Fruit fly (Drosophila melanogaster) whole organism, embryonic: ENCODE measurements around the gene CG31381.
A peak's percentile ranks its signal among the peaks of the same experiment; 100 is the strongest.

ENCODE experiments used
- Aef1 ChIP-seq: fragments of 200-800 bp; sonication (Bioruptor generic); IDR thresholded peaks from 3 replicates; pipeline ENCODE4 v1.3.6; 2022; ENCODE audit warnings: missing biosample characterization, missing genetic modification characterization
- CG11085 ChIP-seq: fragments of 200-800 bp; sonication (Bioruptor generic); IDR thresholded peaks from 2 replicates; pipeline ENCODE4 v1.3.6; 2022; ENCODE audit warnings: missing biosample characterization, missing genetic modification characterization
- CG12071 ChIP-seq: fragments of 200-800 bp; sonication (Bioruptor generic); optimal IDR thresholded peaks from 3 replicates; lab custom pipeline; 2018; ENCODE audit warnings: missing biosample characterization, mild to moderate bottlenecking, missing genetic modification characterization
- CG1233 ChIP-seq: fragments of 200-800 bp; sonication (Bioruptor generic); optimal IDR thresholded peaks from 4 replicates; lab custom pipeline; 2018; ENCODE audit warnings: missing biosample characterization, mild to moderate bottlenecking, missing genetic modification characterization
- CG12391 ChIP-seq: fragments of 200-800 bp; sonication (Bioruptor generic); optimal IDR thresholded peaks from 3 replicates; lab custom pipeline; 2018; ENCODE audit warnings: missing biosample characterization, mild to moderate bottlenecking, missing genetic modification characterization, moderate library complexity
- CG13123 ChIP-seq: fragments of 200-800 bp; sonication (Bioruptor generic); optimal IDR thresholded peaks from 2 replicates; lab custom pipeline; 2016; ENCODE audit warnings: missing biosample characterization, missing genetic modification characterization
- CG14965 ChIP-seq: fragments of 200-800 bp; sonication (Bioruptor generic); optimal IDR thresholded peaks from 2 replicates; lab custom pipeline; 2016; ENCODE audit warnings: missing biosample characterization, missing genetic modification characterization, borderline replicate concordance
- CG1529 ChIP-seq: fragments of 200-800 bp; sonication (Bioruptor generic); optimal IDR thresholded peaks from 3 replicates; lab custom pipeline; 2018; ENCODE audit warnings: missing biosample characterization, missing genetic modification characterization
- CG16815 ChIP-seq: fragments of 200-800 bp; sonication (Bioruptor generic); optimal IDR thresholded peaks from 3 replicates; lab custom pipeline; 2017; ENCODE audit warnings: missing biosample characterization, mild to moderate bottlenecking, missing genetic modification characterization
- CG17385 ChIP-seq: fragments of 200-800 bp; sonication (Bioruptor generic); optimal IDR thresholded peaks from 3 replicates; lab custom pipeline; 2018; ENCODE audit warnings: missing biosample characterization, mild to moderate bottlenecking, missing genetic modification characterization
- CG1832 ChIP-seq: fragments of 200-800 bp; sonication (Bioruptor generic); optimal IDR thresholded peaks from 2 replicates; lab custom pipeline; 2017; ENCODE audit warnings: missing biosample characterization, mild to moderate bottlenecking, missing genetic modification characterization, inconsistent platforms
- CG18764 ChIP-seq: fragments of 200-800 bp; sonication (Bioruptor generic); optimal IDR thresholded peaks from 3 replicates; lab custom pipeline; 2016; ENCODE audit warnings: missing biosample characterization, missing genetic modification characterization
- CG2875 ChIP-seq: fragments of 200-800 bp; sonication (Bioruptor generic); optimal IDR thresholded peaks from 2 replicates; lab custom pipeline; 2017; ENCODE audit warnings: missing biosample characterization, mild to moderate bottlenecking, missing genetic modification characterization, missing genetic modification reagents
- CG31365 ChIP-seq: fragments of 200-800 bp; sonication (Bioruptor generic); optimal IDR thresholded peaks from 2 replicates; lab custom pipeline; 2018; ENCODE audit warnings: missing biosample characterization, mild to moderate bottlenecking, missing genetic modification characterization
- CG34422 ChIP-seq: fragments of 200-800 bp; sonication (Bioruptor generic); IDR thresholded peaks from 3 replicates; pipeline ENCODE4 v1.3.6; 2022; ENCODE audit warnings: missing biosample characterization, missing genetic modification characterization
- CG4707 ChIP-seq: fragments of 200-800 bp; sonication (Bioruptor generic); optimal IDR thresholded peaks from 2 replicates; lab custom pipeline; 2018; ENCODE audit warnings: missing biosample characterization, mild to moderate bottlenecking, missing genetic modification characterization, moderate library complexity
- CG6654 ChIP-seq: fragments of 200-800 bp; sonication (Bioruptor generic); optimal IDR thresholded peaks from 2 replicates; lab custom pipeline; 2017; ENCODE audit warnings: missing biosample characterization, mild to moderate bottlenecking, missing genetic modification characterization
- CG7271 ChIP-seq: fragments of 200-800 bp; sonication (Bioruptor generic); optimal IDR thresholded peaks from 2 replicates; lab custom pipeline; 2018; ENCODE audit warnings: missing biosample characterization, mild to moderate bottlenecking, missing genetic modification characterization, moderate library complexity
- CG7928 ChIP-seq: fragments of 200-800 bp; sonication (Bioruptor generic); optimal IDR thresholded peaks from 2 replicates; lab custom pipeline; 2017; ENCODE audit warnings: missing biosample characterization, mild to moderate bottlenecking, missing genetic modification characterization
- CG7963 ChIP-seq: fragments of 200-800 bp; sonication (Bioruptor generic); IDR thresholded peaks from 3 replicates; pipeline ENCODE4 v1.3.6; 2022; ENCODE audit warnings: missing biosample characterization, missing genetic modification characterization; ENCODE audit not compliant: partially characterized antibody
- CG7987 ChIP-seq: fragments of 200-800 bp; sonication (Bioruptor generic); optimal IDR thresholded peaks from 2 replicates; lab custom pipeline; 2018; ENCODE audit warnings: missing biosample characterization, mild to moderate bottlenecking, missing genetic modification characterization, moderate library complexity
- CG8388 ChIP-seq: fragments of 200-800 bp; sonication (Bioruptor generic); optimal IDR thresholded peaks from 2 replicates; lab custom pipeline; 2019; ENCODE audit warnings: missing biosample characterization, mild to moderate bottlenecking, missing genetic modification characterization, moderate library complexity
- Dfd ChIP-seq, 2 experiments: fragments of >200 bp; optimal IDR thresholded peaks; 2 replicates each; lab custom pipeline; 2017; ENCODE audit warnings: missing biosample characterization in 2 of 2, missing genetic modification characterization in 2 of 2
- Dip3 ChIP-seq: fragments of 200-800 bp; sonication (Bioruptor generic); optimal IDR thresholded peaks from 3 replicates; lab custom pipeline; 2016; ENCODE audit warnings: missing biosample characterization, missing genetic modification characterization
- Ets97D ChIP-seq: fragments of 200-800 bp; sonication (Bioruptor generic); optimal IDR thresholded peaks from 3 replicates; lab custom pipeline; 2016; ENCODE audit warnings: missing biosample characterization, missing genetic modification characterization
- HHEX ChIP-seq: fragments of 200-800 bp; sonication (Bioruptor generic); optimal IDR thresholded peaks from 3 replicates; lab custom pipeline; 2017; ENCODE audit warnings: missing biosample characterization, mild to moderate bottlenecking, missing genetic modification characterization, missing genetic modification reagents
- HLH4C ChIP-seq: fragments of 200-800 bp; sonication (Bioruptor generic); IDR thresholded peaks from 3 replicates; pipeline ENCODE4 v1.3.6; 2022; ENCODE audit warnings: missing biosample characterization, missing genetic modification characterization; ENCODE audit not compliant: partially characterized antibody
- Nf-YA ChIP-seq: fragments of 200-800 bp; sonication (Bioruptor generic); IDR thresholded peaks from 2 replicates; pipeline ENCODE4 v1.3.6; 2022; ENCODE audit warnings: missing biosample characterization, missing genetic modification characterization
- Scr ChIP-seq: fragments of 200-800 bp; sonication (Bioruptor generic); IDR thresholded peaks from 2 replicates; pipeline ENCODE4 v1.3.6; 2022; ENCODE audit warnings: missing biosample characterization, missing genetic modification characterization; ENCODE audit not compliant: partially characterized antibody
- Usf ChIP-seq: fragments of 200-800 bp; sonication (Bioruptor generic); optimal IDR thresholded peaks from 2 replicates; lab custom pipeline; 2017; ENCODE audit warnings: missing genotype, missing biosample characterization, missing genetic modification characterization
- Xbp1 ChIP-seq: fragments of 200-800 bp; sonication (Bioruptor generic); optimal IDR thresholded peaks from 3 replicates; lab custom pipeline; 2016; ENCODE audit warnings: missing biosample characterization, mild to moderate bottlenecking, missing genetic modification characterization
- ab ChIP-seq: fragments of 200-800 bp; sonication (Bioruptor generic); optimal IDR thresholded peaks from 2 replicates; lab custom pipeline; 2016; ENCODE audit warnings: missing biosample characterization, missing genetic modification characterization
- corto ChIP-seq: fragments of 200-800 bp; sonication (Bioruptor generic); optimal IDR thresholded peaks from 2 replicates; lab custom pipeline; 2016; ENCODE audit warnings: missing biosample characterization, mild to moderate bottlenecking, missing genetic modification characterization, moderate library complexity
- crol ChIP-seq: fragments of 200-800 bp; sonication (Bioruptor generic); IDR thresholded peaks from 2 replicates; pipeline ENCODE4 v1.3.6; 2022; ENCODE audit warnings: missing biosample characterization, missing genetic modification characterization
- ewg ChIP-seq: fragments of 200-800 bp; sonication (Bioruptor generic); optimal IDR thresholded peaks from 3 replicates; lab custom pipeline; 2017; ENCODE audit warnings: mild to moderate bottlenecking, missing biosample characterization, missing genetic modification reagents, missing genetic modification characterization
- gfzf ChIP-seq: fragments of 200-800 bp; sonication (Bioruptor generic); optimal IDR thresholded peaks from 2 replicates; lab custom pipeline; 2016; ENCODE audit warnings: missing biosample characterization, mild to moderate bottlenecking, missing genetic modification characterization, moderate library complexity
- grn ChIP-seq: fragments of 200-800 bp; sonication (Bioruptor generic); optimal IDR thresholded peaks from 3 replicates; lab custom pipeline; 2017; ENCODE audit warnings: missing biosample characterization, missing genetic modification characterization
- gro ChIP-seq: fragments of 200-800 bp; sonication (Bioruptor generic); optimal IDR thresholded peaks from 2 replicates; lab custom pipeline; 2016; ENCODE audit warnings: missing biosample characterization, missing genetic modification characterization
- kni ChIP-seq: fragments of 200-800 bp; sonication (Bioruptor generic); optimal IDR thresholded peaks from 3 replicates; lab custom pipeline; 2017; ENCODE audit warnings: mild to moderate bottlenecking, missing biosample characterization, missing genetic modification reagents, missing genetic modification characterization
- lab ChIP-seq: fragments of 200-800 bp; sonication (Bioruptor generic); optimal IDR thresholded peaks from 3 replicates; lab custom pipeline; 2017; ENCODE audit warnings: missing biosample characterization, missing genetic modification characterization, mild to moderate bottlenecking, moderate library complexity, missing genetic modification reagents
- odd ChIP-seq: fragments of 200-800 bp; sonication (Bioruptor generic); optimal IDR thresholded peaks from 2 replicates; lab custom pipeline; 2017; ENCODE audit warnings: missing biosample characterization, mild to moderate bottlenecking, missing genetic modification characterization
- pita ChIP-seq: fragments of 200-800 bp; sonication (Bioruptor generic); optimal IDR thresholded peaks from 2 replicates; lab custom pipeline; 2017; ENCODE audit warnings: missing biosample characterization, mild to moderate bottlenecking, missing genetic modification characterization
- row ChIP-seq: fragments of 200-800 bp; sonication (Bioruptor generic); IDR thresholded peaks from 3 replicates; pipeline ENCODE4 v1.3.6; 2022; ENCODE audit warnings: missing biosample characterization, missing genetic modification characterization
- scrt ChIP-seq: fragments of 200-800 bp; sonication (Bioruptor generic); optimal IDR thresholded peaks from 2 replicates; lab custom pipeline; 2018; ENCODE audit warnings: missing biosample characterization, mild to moderate bottlenecking, missing genetic modification characterization, moderate library complexity
- sim ChIP-seq: fragments of 200-800 bp; sonication (Bioruptor generic); IDR thresholded peaks from 2 replicates; pipeline ENCODE4 v1.3.6; 2022; ENCODE audit warnings: missing biosample characterization, missing genetic modification characterization
- stc ChIP-seq: fragments of 200-800 bp; sonication (Bioruptor generic); IDR thresholded peaks from 2 replicates; pipeline ENCODE4 v1.3.6; 2022; ENCODE audit warnings: missing biosample characterization, missing genetic modification characterization
- vnd ChIP-seq: fragments of 200-800 bp; sonication (Bioruptor generic); IDR thresholded peaks from 3 replicates; pipeline ENCODE4 v1.3.6; 2022; ENCODE audit warnings: missing biosample characterization, missing genetic modification characterization; ENCODE audit not compliant: partially characterized antibody
- zen ChIP-seq: fragments of 200-800 bp; sonication (Bioruptor generic); optimal IDR thresholded peaks from 3 replicates; lab custom pipeline; 2018; ENCODE audit warnings: missing biosample characterization, mild to moderate bottlenecking, missing genetic modification characterization, moderate library complexity

CG31381 gene

DNA sequence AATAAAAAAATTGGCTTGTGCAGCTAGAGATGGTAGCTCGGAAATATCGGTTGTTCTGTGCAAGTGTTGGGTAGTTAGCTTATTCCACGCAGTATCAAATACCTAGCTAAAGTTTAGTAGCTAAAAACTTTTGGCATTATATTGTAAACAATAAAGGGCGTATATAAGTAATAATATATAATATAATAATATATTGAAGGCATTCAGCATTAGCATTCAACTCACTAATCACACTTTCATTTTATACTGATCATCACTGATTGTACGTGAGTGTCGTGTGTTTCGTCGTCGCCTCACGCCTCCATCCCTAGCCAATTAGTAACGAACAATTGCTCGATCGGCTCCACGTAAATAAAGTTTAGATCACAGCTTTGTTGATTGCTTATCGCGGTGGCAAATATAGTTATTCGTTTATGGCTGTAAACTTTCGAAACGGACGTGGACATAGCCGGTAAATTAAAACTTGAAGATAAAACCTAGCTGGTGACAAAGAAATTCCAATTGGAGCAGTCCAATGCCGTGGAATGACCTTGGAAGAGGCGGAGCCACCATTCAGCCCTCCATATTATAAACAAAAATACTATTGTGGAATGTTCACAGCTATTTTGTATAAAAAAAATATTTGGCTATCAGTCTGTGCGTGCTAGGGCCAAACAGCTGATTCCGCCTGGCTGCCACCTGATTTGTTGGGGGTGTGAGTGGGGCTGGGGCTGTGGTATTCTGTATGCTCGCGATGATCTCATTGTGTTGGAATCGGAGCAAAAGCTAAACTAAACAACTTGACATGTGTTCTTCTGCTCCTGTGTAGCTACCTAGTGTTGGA lies 41.2 kb downstream of the CG31381 start, which contains the start of the genes PIG-S, sud1 and CG11168 (continued):
- peak; percentile 54; the same call in 1 of the 3 replicates for TF ChIP-seq CG7963 (GFP tag; lab: Robert Waterston, UW)
- TF ChIP-seq CG1233 (GFP tag; lab: Kevin White, UChicago), result no peak
- TF ChIP-seq zen (tag; lab: Kevin White, UChicago), result peak; percentile 65
- TF ChIP-seq CG1832 (GFP tag; lab: Kevin White, UChicago), result no peak
- TF ChIP-seq grn, result no peak
- no peak for TF ChIP-seq CG6654 (GFP tag; lab: Kevin White, UChicago)
- no peak for TF ChIP-seq gro (GFP tag; lab: Kevin White, UChicago)
- TF ChIP-seq lab (GFP tag; lab: Kevin White, UChicago), result no peak
- no peak for TF ChIP-seq kni
- no peak for TF ChIP-seq sim
- peak; percentile 54 for TF ChIP-seq CG16815
- TF ChIP-seq Dip3, result no peak
- TF ChIP-seq CG14965 (GFP tag; lab: Kevin White, UChicago), result no peak
- TF ChIP-seq CG11085 (GFP tag; lab: Robert Waterston, UW), result no peak
- TF ChIP-seq CG7928, result peak; percentile 38
- TF ChIP-seq Nf-YA (GFP tag; lab: Robert Waterston, UW), result no peak
- peak; percentile 48 for TF ChIP-seq CG13123 (GFP tag; lab: Kevin White, UChicago)
- TF ChIP-seq ewg (GFP tag; lab: Kevin White, UChicago), result no peak
- TF ChIP-seq CG31365 (tag; lab: Kevin White, UChicago), result no peak
- peak; percentile 96 for TF ChIP-seq row (GFP tag; lab: Robert Waterston, UW)
- TF ChIP-seq CG18764 (GFP tag; lab: Kevin White, UChicago), result peak; percentile 34
- peak; percentile 1 for TF ChIP-seq gfzf (GFP tag; lab: Kevin White, UChicago)
- TF ChIP-seq Xbp1 (GFP tag; lab: Kevin White, UChicago), result peak; percentile 70
- no peak for TF ChIP-seq odd (GFP tag; lab: Kevin White, UChicago)
- TF ChIP-seq stc (GFP tag; lab: Robert Waterston, UW), result no peak
- no peak for TF ChIP-seq HHEX (GFP tag; lab: Kevin White, UChicago)
- TF ChIP-seq CG17385 (GFP tag; lab: Kevin White, UChicago), result peak; percentile 35
- no peak for TF ChIP-seq CG12071 (GFP tag; lab: Kevin White, UChicago)
- peak; percentile 75; the same call in 2 of the 3 replicates for TF ChIP-seq CG34422
- TF ChIP-seq Ets97D, result peak; percentile 5
- TF ChIP-seq CG7271 (tag; lab: Kevin White, UChicago), result no peak
- no peak for TF ChIP-seq ab (GFP tag; lab: Kevin White, UChicago)
- no peak for TF ChIP-seq CG7987 (GFP tag; lab: Kevin White, UChicago)
- peak; percentile 68 for TF ChIP-seq Aef1
- TF ChIP-seq CG4707 (GFP tag; lab: Kevin White, UChicago), result no peak
- peak; percentile 96 for TF ChIP-seq Scr (GFP tag; lab: Robert Waterston, UW)
- TF ChIP-seq CG2875 (GFP tag; lab: Kevin White, UChicago), result peak; percentile 11
- TF ChIP-seq HLH4C (GFP tag; lab: Robert Waterston, UW), result peak; percentile 89
- TF ChIP-seq vnd (GFP tag; lab: Robert Waterston, UW), result peak; percentile 95
- no peak for TF ChIP-seq scrt
- TF ChIP-seq Dfd (GFP tag; optimal IDR thresholded peaks at IDR 0.05; lab: Kevin White, UChicago), result no peak
- TF ChIP-seq Usf (GFP tag; lab: Kevin White, UChicago), result peak; percentile 49
- no peak for TF ChIP-seq pita (GFP tag; lab: Kevin White, UChicago)
- TF ChIP-seq corto, result no peak
- peak; percentile 81 for TF ChIP-seq CG12391 (tag; lab: Kevin White, UChicago)
- peak; percentile 50 for TF ChIP-seq CG8388 (GFP tag; lab: Kevin White, UChicago)
- peak; percentile 5 for TF ChIP-seq CG1529 (GFP tag; lab: Kevin White, UChicago)
- 0 out of 2 replicates have a peak, but pooled peaks have one; percentile 10 for TF ChIP-seq crol (GFP tag; lab: Robert Waterston, UW)
